Worm (Caenorhabditis elegans) whole organism, early embryonic: ENCODE results near the gene nep-21.

Source experiments
- ama-1 ChIP-seq: fragments of 150-350 bp; optimal IDR thresholded peaks from 2 replicates; lab custom pipeline; 2014
- ceh-36 ChIP-seq: sonication (generic microtip); optimal IDR thresholded peaks from 2 replicates; lab custom pipeline; 2016; ENCODE audit warnings: missing genetic modification characterization, inconsistent platforms, missing compliant biosample characterization
- ets-7 ChIP-seq: sonication (generic microtip); optimal IDR thresholded peaks from 2 replicates; lab custom pipeline; 2016; ENCODE audit warnings: missing genotype, missing genetic modification characterization, missing compliant biosample characterization

ce11 chrV:14200086-14200485, 26.2 kb downstream of the nep-21 start:
- TF ChIP-seq ceh-36 (no peak), ets-7 (no peak), ama-1 (lab: Kevin White, UChicago) (no peak)
